Worm (Caenorhabditis elegans): ENCODE data around the gene C08E8.1.
"Not testable (repeated sequence)": the region's sequence is repeated elsewhere in the genome, so short reads cannot be mapped to it uniquely, and the experiment has no call there.

ce11 chrV:18404767-18405166, 42.5 kb upstream of the C08E8.1 start, which contains the start of gene srh-209:
- TF ChIP-seq nhr-76 (tag; optimal IDR thresholded peaks at IDR 0.05); unc-120 (tag; optimal IDR thresholded peaks at IDR 0.05; ENCODE audit: poor library complexity, severe bottlenecking); unc-62 (GFP tag; optimal IDR thresholded peaks at IDR 0.05); nhr-12 (tag; optimal IDR thresholded peaks at IDR 0.05); mep-1 (tag; optimal IDR thresholded peaks at IDR 0.05); ceh-83 (GFP tag; optimal IDR thresholded peaks at IDR 0.05); snpc-4 (tag; optimal IDR thresholded peaks at IDR 0.05); pha-4 (tag; optimal IDR thresholded peaks at IDR 0.05); ztf-11 (tag; optimal IDR thresholded peaks at IDR 0.05); lsy-2 (tag; optimal IDR thresholded peaks at IDR 0.05); sptf-1 (tag; optimal IDR thresholded peaks at IDR 0.05); nhr-237 (tag; optimal IDR thresholded peaks at IDR 0.05): not testable (repeated sequence)
